Worm (Caenorhabditis elegans): ENCODE measurements around the gene W02B12.13.

The W02B12.13 gene

DNA sequence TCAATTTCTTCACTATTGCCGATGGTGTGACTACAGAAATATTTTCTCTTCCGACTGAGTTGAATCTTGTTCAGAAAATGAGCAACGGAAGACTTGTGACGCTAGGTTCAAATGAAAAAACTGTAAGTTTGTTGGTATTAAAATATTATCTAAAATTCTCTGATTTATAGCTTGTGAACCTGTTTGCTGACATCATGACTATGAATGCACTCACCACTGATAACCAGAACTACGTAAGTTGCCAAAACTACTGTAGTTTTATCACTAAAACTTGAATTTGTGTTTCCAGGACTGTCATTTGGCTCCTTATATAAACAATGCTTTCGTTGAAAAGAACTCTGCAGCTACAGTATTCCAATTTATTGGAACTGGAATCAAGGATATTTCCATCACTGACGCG lies 16.5 kb upstream of the W02B12.13 start:
- TF ChIP-seq pha-4 (tag; optimal IDR thresholded peaks at IDR 0.05) (no peak), ztf-16 (tag; optimal IDR thresholded peaks at IDR 0.05) (no peak), mec-3 (tag; optimal IDR thresholded peaks at IDR 0.05; ENCODE audit: borderline replicate concordance) (no peak), tbx-2 (tag; optimal IDR thresholded peaks at IDR 0.05) (no peak), sox-4 (tag; optimal IDR thresholded peaks at IDR 0.05) (no peak), C38D4.7 (GFP tag; optimal IDR thresholded peaks at IDR 0.05) (no peak), ceh-6 (GFP tag; optimal IDR thresholded peaks at IDR 0.05) (no peak), elt-2 (tag; optimal IDR thresholded peaks at IDR 0.05) (no peak), Y22D7AL.16 (tag; optimal IDR thresholded peaks at IDR 0.05) (no peak), ahr-1 (tag; optimal IDR thresholded peaks at IDR 0.05) (no peak), ceh-2 (tag; optimal IDR thresholded peaks at IDR 0.05) (no peak), ceh-31 (tag; optimal IDR thresholded peaks at IDR 0.05) (no peak), syd-9 (tag; optimal IDR thresholded peaks at IDR 0.05) (no peak), fkh-10 (GFP tag; optimal IDR thresholded peaks at IDR 0.05) (no peak), pat-9 (tag; optimal IDR thresholded peaks at IDR 0.05) (no peak), sdc-2 (tag; optimal IDR thresholded peaks at IDR 0.05) (no peak)

DNA sequence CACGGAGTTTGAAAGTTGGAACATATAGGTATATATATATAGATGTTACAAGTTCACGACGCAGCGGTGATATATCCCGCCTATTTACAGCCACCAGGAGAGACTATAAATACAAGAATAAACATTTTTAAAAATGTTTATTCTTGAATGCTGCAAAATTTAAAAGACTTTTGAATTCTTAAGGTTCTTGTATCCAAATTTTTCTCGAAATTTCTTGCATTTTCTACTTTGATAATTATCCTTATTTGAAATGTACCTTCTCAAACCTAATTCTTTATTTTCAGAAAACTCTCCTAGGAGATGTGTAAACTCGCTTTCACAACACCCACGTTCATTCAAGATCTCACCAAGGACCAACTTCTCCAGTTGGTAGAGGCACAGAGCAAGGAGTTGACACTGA lies 13.5 kb upstream of the W02B12.13 start, which contains the start of gene C05D12.4:
Gene C05D12.4 (plus strand): TSS at position 301 of the 400 bp plus-strand sequence.
- TF ChIP-seq tbx-7 (tag; optimal IDR thresholded peaks at IDR 0.05), result no peak
- no peak for TF ChIP-seq T23F11.4 (GFP tag; optimal IDR thresholded peaks at IDR 0.05)
- TF ChIP-seq madf-2 (tag; optimal IDR thresholded peaks at IDR 0.05), result no peak

DNA sequence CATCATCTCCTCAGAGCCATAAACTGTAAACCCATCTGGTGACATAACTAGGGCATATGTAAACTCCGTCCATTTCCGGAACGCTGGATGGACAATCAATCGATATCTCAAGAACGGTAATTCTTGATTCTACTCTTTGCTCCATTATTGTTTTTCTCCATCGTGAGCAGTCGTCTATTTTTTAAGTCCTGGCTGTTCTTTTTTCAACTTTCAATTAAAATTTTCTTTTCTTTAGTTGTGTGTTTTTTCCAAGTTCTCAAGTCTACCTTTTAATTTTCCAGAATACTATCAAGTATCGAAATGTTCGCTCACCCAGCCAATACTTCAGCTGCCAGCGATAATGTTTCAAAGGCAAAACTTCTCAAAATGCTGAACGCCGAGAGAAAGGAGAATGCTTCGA lies 11.1 kb upstream of the W02B12.13 start, which contains the start of gene C05D12.5:
Gene C05D12.5 (plus strand): TSS at position 301 of the 400 bp plus-strand sequence.
- TF ChIP-seq unc-86 (tag; optimal IDR thresholded peaks at IDR 0.05) (no peak), zip-5 (tag; optimal IDR thresholded peaks at IDR 0.05) (no peak), C38D4.7 (GFP tag; optimal IDR thresholded peaks at IDR 0.05) (no peak), K09A11.1 (tag; optimal IDR thresholded peaks at IDR 0.05; ENCODE audit: insufficient read depth) (no peak), tbx-2 (tag; optimal IDR thresholded peaks at IDR 0.05) (no peak), ceh-31 (tag; optimal IDR thresholded peaks at IDR 0.05) (no peak)

DNA sequence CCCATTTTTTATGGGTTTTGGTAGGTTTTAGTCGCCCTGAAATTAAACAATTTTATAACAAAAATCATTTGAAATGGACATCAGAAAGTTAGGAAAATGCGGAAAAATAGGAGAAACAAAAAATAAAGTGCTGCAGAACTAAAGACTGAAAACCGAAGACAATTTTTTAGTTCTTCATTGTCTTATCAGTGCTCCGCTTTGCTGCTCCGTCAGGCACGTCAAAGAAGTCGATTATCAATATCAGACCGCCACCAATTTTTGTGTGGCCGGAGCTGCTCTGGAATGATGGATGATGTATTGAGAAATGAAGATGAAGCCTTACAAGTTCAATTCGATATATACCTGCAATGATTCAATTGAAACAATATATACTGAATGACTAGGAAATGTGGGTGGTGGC lies 6.7 kb upstream of the W02B12.13 start, which contains the start of gene vha-6:
Gene vha-6 (minus strand): TSS at position 36 of the 400 bp plus-strand sequence.
- TF ChIP-seq mec-3 (tag; optimal IDR thresholded peaks at IDR 0.05; ENCODE audit: borderline replicate concordance) (no peak), ahr-1 (tag; optimal IDR thresholded peaks at IDR 0.05) (no peak), nhr-11 (tag; optimal IDR thresholded peaks at IDR 0.05) (no peak), unc-55 (GFP tag; optimal IDR thresholded peaks at IDR 0.05) (no peak), ceh-24 (tag; optimal IDR thresholded peaks at IDR 0.05) (no peak), ttx-3 (tag; optimal IDR thresholded peaks at IDR 0.05) (no peak), ceh-30 (tag; optimal IDR thresholded peaks at IDR 0.05) (no peak), pax-1 (tag; optimal IDR thresholded peaks at IDR 0.05) (no peak), elt-4 (tag; optimal IDR thresholded peaks at IDR 0.05) (no peak), zip-5 (tag; optimal IDR thresholded peaks at IDR 0.05) (no peak), ceh-6 (GFP tag; optimal IDR thresholded peaks at IDR 0.05) (no peak), madf-2 (tag; optimal IDR thresholded peaks at IDR 0.05) (no peak), gmeb-2 (tag; optimal IDR thresholded peaks at IDR 0.05) (no peak), ceh-19 (GFP tag; optimal IDR thresholded peaks at IDR 0.05) (no peak), nfya-1 (tag; optimal IDR thresholded peaks at IDR 0.05) (no peak), rnt-1 (tag; optimal IDR thresholded peaks at IDR 0.05) (no peak), sox-2 (GFP tag; IDR thresholded peaks at IDR 0.05) (no peak)

DNA sequence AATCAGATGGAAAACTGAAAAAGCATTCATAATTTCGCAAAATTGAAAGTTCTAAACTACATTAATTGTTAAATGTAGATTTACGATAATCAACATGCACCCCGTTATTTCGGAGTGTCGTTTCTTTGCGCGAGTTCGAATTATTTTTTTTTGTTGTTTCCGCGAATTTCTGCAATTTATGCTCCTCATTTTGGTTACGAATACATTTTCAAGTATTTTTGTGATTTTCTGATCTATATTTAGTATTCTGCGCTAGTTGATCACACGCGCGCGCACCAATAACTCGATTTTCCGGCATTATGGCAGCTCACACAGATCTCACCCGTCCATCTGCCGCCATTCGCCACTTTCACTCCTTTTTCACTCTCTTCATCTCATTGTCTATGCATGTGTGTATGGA lies 4.8 kb upstream of the W02B12.13 start, which contains the start of gene VW02B12L.2:
Gene VW02B12L.2 (minus strand): TSS at position 65 of the 400 bp plus-strand sequence.
- TF ChIP-seq pat-9 (tag; optimal IDR thresholded peaks at IDR 0.05) (no peak), eyg-1 (tag; optimal IDR thresholded peaks at IDR 0.05) (no peak), unc-42 (tag; optimal IDR thresholded peaks at IDR 0.05) (peak; percentile 93), rnt-1 (tag; optimal IDR thresholded peaks at IDR 0.05) (no peak), odd-2 (tag; optimal IDR thresholded peaks at IDR 0.05) (no peak), lin-11 (tag; optimal IDR thresholded peaks at IDR 0.05) (no peak)
